Worm (Caenorhabditis elegans) whole organism, young adult: Measurements from ENCODE around the gene ZK856.11.
A peak's percentile ranks its signal among the peaks of the same experiment; 100 is the strongest.

ENCODE experiments used
- B0019.2 ChIP-seq: fragments of 200-800 bp; sonication (Bioruptor generic); conservative IDR thresholded peaks from 2 replicates; pipeline ENCODE4 v1.3.6; 2022; ENCODE audit warnings: missing genetic modification reagents, missing genetic modification characterization, missing compliant biosample characterization
- B0035.1 ChIP-seq: sonication (generic microtip); optimal IDR thresholded peaks from 2 replicates; lab custom pipeline; 2016; ENCODE audit warnings: missing genetic modification characterization, mild to moderate bottlenecking, missing compliant biosample characterization, missing genotype, missing genetic modification reagents
- B0336.3 ChIP-seq: fragments of 200-800 bp; sonication (Bioruptor generic); IDR thresholded peaks from 2 replicates; pipeline ENCODE4 v1.3.6; 2022; ENCODE audit warnings: missing genetic modification characterization, missing compliant biosample characterization
- F23B12.7 ChIP-seq: sonication (generic microtip); optimal IDR thresholded peaks from 2 replicates; lab custom pipeline; 2017; ENCODE audit warnings: missing genetic modification characterization, mild to moderate bottlenecking, missing compliant biosample characterization, antibody characterized with exemption, moderate library complexity; ENCODE audit not compliant: insufficient read depth
- F39B2.1 ChIP-seq: fragments of 200-800 bp; sonication (Bioruptor generic); IDR thresholded peaks from 2 replicates; pipeline ENCODE4 v1.3.6; 2022; ENCODE audit warnings: missing genetic modification reagents, missing genetic modification characterization, missing compliant biosample characterization
- K12H6.12 ChIP-seq: fragments of 200-800 bp; sonication (Bioruptor generic); optimal IDR thresholded peaks from 2 replicates; lab custom pipeline; 2018; ENCODE audit warnings: mild to moderate bottlenecking, missing genetic modification characterization, missing compliant biosample characterization
- Y67H2A.10 ChIP-seq: fragments of 200-800 bp; sonication (Bioruptor generic); conservative IDR thresholded peaks from 2 replicates; pipeline ENCODE4 v1.3.6; 2022; ENCODE audit warnings: missing genetic modification reagents, missing genetic modification characterization, missing compliant biosample characterization
- Y95B8A.8 ChIP-seq: fragments of 200-800 bp; sonication (Bioruptor generic); IDR thresholded peaks from 2 replicates; pipeline ENCODE4 v1.3.6; 2022; ENCODE audit warnings: missing genetic modification reagents, missing genetic modification characterization, missing compliant biosample characterization
- akir-1 ChIP-seq: fragments of 200-800 bp; sonication (Bioruptor generic); optimal IDR thresholded peaks from 2 replicates; lab custom pipeline; 2018; ENCODE audit warnings: mild to moderate bottlenecking, missing genetic modification characterization, moderate library complexity, missing compliant biosample characterization
- aptf-2 ChIP-seq: fragments of 200-800 bp; sonication (Bioruptor generic); conservative IDR thresholded peaks from 2 replicates; pipeline ENCODE4 v1.3.6; 2022; ENCODE audit warnings: missing genetic modification reagents, missing genetic modification characterization, missing compliant biosample characterization
- athp-1 ChIP-seq: sonication (generic microtip); optimal IDR thresholded peaks from 2 replicates; lab custom pipeline; 2017; ENCODE audit warnings: mild to moderate bottlenecking, missing genetic modification characterization, missing compliant biosample characterization
- attf-6 ChIP-seq: fragments of 200-800 bp; sonication (Bioruptor generic); IDR thresholded peaks from 2 replicates; pipeline ENCODE4 v1.3.6; 2022; ENCODE audit warnings: missing genetic modification reagents, missing genetic modification characterization, missing compliant biosample characterization
- bed-1 ChIP-seq: fragments of 200-800 bp; sonication (Bioruptor generic); IDR thresholded peaks from 2 replicates; pipeline ENCODE4 v1.3.6; 2022; ENCODE audit warnings: missing genetic modification reagents, missing genetic modification characterization, missing compliant biosample characterization
- ccch-3 ChIP-seq: fragments of 200-800 bp; sonication (Bioruptor generic); optimal IDR thresholded peaks from 2 replicates; lab custom pipeline; 2018; ENCODE audit warnings: mild to moderate bottlenecking, missing genetic modification characterization, missing compliant biosample characterization
- cebp-1 ChIP-seq, 2 experiments: fragments of 200-800 bp in 1 of 2; sonication (Bioruptor generic) in 1 of 2; sonication (generic microtip) in 1 of 2; IDR thresholded peaks in 1 of 2; optimal IDR thresholded peaks in 1 of 2; 2 replicates each; pipeline versions ENCODE4 v1.3.6 to Lab custom; 2017 to 2022; ENCODE audit warnings: missing compliant biosample characterization in 2 of 2, missing genetic modification characterization in 2 of 2, mild to moderate bottlenecking in 1 of 2, missing genetic modification reagents in 1 of 2, moderate library complexity in 1 of 2
- efl-1 ChIP-seq: fragments of 150-350 bp; optimal IDR thresholded peaks from 2 replicates; lab custom pipeline; 2014; ENCODE audit warnings: missing biosample characterization, missing genetic modification reagents, missing genetic modification characterization
- him-1 ChIP-seq: sonication (generic microtip); optimal IDR thresholded peaks from 2 replicates; lab custom pipeline; 2016; ENCODE audit warnings: missing genotype, missing genetic modification reagents, missing genetic modification characterization, missing compliant biosample characterization
- hlh-12 ChIP-seq: sonication (generic microtip); optimal IDR thresholded peaks from 2 replicates; lab custom pipeline; 2016; ENCODE audit warnings: missing genetic modification characterization, missing compliant biosample characterization
- hmg-1.2 ChIP-seq: fragments of 200-800 bp; sonication (Bioruptor generic); IDR thresholded peaks from 2 replicates; pipeline ENCODE4 v1.3.6; 2022; ENCODE audit warnings: missing genetic modification reagents, missing genetic modification characterization, missing compliant biosample characterization
- hmg-20 ChIP-seq: fragments of 200-800 bp; sonication (Bioruptor generic); IDR thresholded peaks from 2 replicates; pipeline ENCODE4 v1.3.6; 2022; ENCODE audit warnings: missing genetic modification reagents, missing genetic modification characterization, missing compliant biosample characterization
- let-607 ChIP-seq, 2 experiments: fragments of 200-800 bp in 1 of 2; sonication (Bioruptor generic) in 1 of 2; sonication (generic microtip) in 1 of 2; optimal IDR thresholded peaks; 2 replicates each; lab custom pipeline; 2016 to 2018; ENCODE audit warnings: mild to moderate bottlenecking in 2 of 2, missing compliant biosample characterization in 2 of 2, missing genetic modification characterization in 2 of 2, moderate library complexity in 2 of 2, missing genotype in 1 of 2
- lin-26 ChIP-seq: fragments of 200-800 bp; sonication (Bioruptor generic); IDR thresholded peaks from 2 replicates; pipeline ENCODE4 v1.3.6; 2022; ENCODE audit warnings: missing genetic modification reagents, missing genetic modification characterization, missing compliant biosample characterization
- lin-54 ChIP-seq: fragments of 200-800 bp; sonication (Bioruptor generic); optimal IDR thresholded peaks from 2 replicates; lab custom pipeline; 2018; ENCODE audit warnings: mild to moderate bottlenecking, missing genetic modification characterization, missing compliant biosample characterization
- lsl-1 ChIP-seq: fragments of 200-800 bp; sonication (Bioruptor generic); optimal IDR thresholded peaks from 2 replicates; lab custom pipeline; 2018; ENCODE audit warnings: mild to moderate bottlenecking, missing genetic modification characterization, moderate library complexity, missing compliant biosample characterization
- mcd-1 ChIP-seq: fragments of 200-800 bp; sonication (Bioruptor generic); IDR thresholded peaks from 2 replicates; pipeline ENCODE4 v1.3.6; 2022; ENCODE audit warnings: missing genetic modification reagents, missing genetic modification characterization, missing compliant biosample characterization
- mel-28 ChIP-seq: sonication (generic microtip); optimal IDR thresholded peaks from 2 replicates; lab custom pipeline; 2016; ENCODE audit warnings: borderline replicate concordance, mild to moderate bottlenecking, missing genetic modification characterization, missing compliant biosample characterization
- nhr-120 ChIP-seq: fragments of 200-800 bp; sonication (Bioruptor generic); IDR thresholded peaks from 2 replicates; pipeline ENCODE4 v1.3.6; 2022; ENCODE audit warnings: missing genetic modification characterization, missing compliant biosample characterization
- nhr-179 ChIP-seq: sonication (generic microtip); optimal IDR thresholded peaks from 2 replicates; lab custom pipeline; 2016; ENCODE audit warnings: mild to moderate bottlenecking, missing genetic modification characterization, missing compliant biosample characterization
- nhr-27 ChIP-seq: fragments of 200-800 bp; sonication (Bioruptor generic); optimal IDR thresholded peaks from 2 replicates; lab custom pipeline; 2018; ENCODE audit warnings: mild to moderate bottlenecking, missing genetic modification characterization, moderate library complexity, missing compliant biosample characterization
- nhr-80 ChIP-seq: sonication (generic microtip); optimal IDR thresholded peaks from 2 replicates; lab custom pipeline; 2016; ENCODE audit warnings: missing genetic modification characterization, missing compliant biosample characterization
- repo-1 ChIP-seq: sonication (generic microtip); optimal IDR thresholded peaks from 2 replicates; lab custom pipeline; 2017; ENCODE audit warnings: mild to moderate bottlenecking, missing genetic modification characterization, missing compliant biosample characterization
- snpc-1.3 ChIP-seq: sonication (generic microtip); optimal IDR thresholded peaks from 2 replicates; lab custom pipeline; 2017; ENCODE audit warnings: missing genetic modification characterization, mild to moderate bottlenecking, missing compliant biosample characterization, antibody characterized with exemption, moderate library complexity, missing genotype, missing genetic modification reagents; ENCODE audit not compliant: insufficient read depth
- snpc-4 ChIP-seq, 5 experiments: fragments of 150-350 bp in 1 of 5; sonication (generic microtip) in 4 of 5; optimal IDR thresholded peaks; 2 replicates each; lab custom pipeline; 2014 to 2018; ENCODE audit warnings: missing genetic modification characterization in 5 of 5, missing biosample characterization in 3 of 5, antibody characterized with exemption in 2 of 5, mild to moderate bottlenecking in 2 of 5, missing compliant biosample characterization in 2 of 5, missing genotype in 2 of 5, moderate library complexity in 2 of 5, missing genetic modification reagents in 1 of 5
- sptf-2 ChIP-seq: fragments of 200-800 bp; sonication (Bioruptor generic); optimal IDR thresholded peaks from 2 replicates; lab custom pipeline; 2018; ENCODE audit warnings: mild to moderate bottlenecking, missing genetic modification characterization, missing compliant biosample characterization
- tlf-1 ChIP-seq: fragments of 200-800 bp; sonication (Bioruptor generic); optimal IDR thresholded peaks from 2 replicates; lab custom pipeline; 2018; ENCODE audit warnings: mild to moderate bottlenecking, missing genetic modification characterization, missing compliant biosample characterization
- zfh-2 ChIP-seq: fragments of 200-800 bp; sonication (Bioruptor generic); conservative IDR thresholded peaks from 2 replicates; pipeline ENCODE4 v1.3.6; 2022; ENCODE audit warnings: missing genetic modification reagents, missing genetic modification characterization, missing compliant biosample characterization
- ztf-25 ChIP-seq: fragments of 200-800 bp; sonication (Bioruptor generic); IDR thresholded peaks from 2 replicates; pipeline ENCODE4 v1.3.6; 2022; ENCODE audit warnings: missing genetic modification reagents, missing genetic modification characterization, missing compliant biosample characterization

Gene ZK856.11

DNA sequence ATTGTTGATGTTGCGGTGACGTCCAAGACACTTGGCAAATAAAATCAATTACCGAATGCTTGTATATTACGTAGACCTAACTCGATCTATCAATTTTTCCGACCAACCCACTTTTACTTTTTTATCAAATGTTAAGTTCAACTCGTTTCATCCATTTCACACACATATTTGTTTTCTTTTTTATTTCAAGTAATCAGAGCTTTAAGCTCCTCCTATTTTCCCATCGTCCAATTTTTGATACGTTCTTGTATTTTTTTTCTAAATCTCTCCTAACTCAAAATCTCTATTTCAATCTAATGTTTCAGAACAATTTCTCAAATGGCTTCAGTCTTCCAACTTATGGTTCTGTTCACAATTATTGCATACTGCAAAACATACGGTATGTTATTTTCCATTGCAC lies 6.4 kb downstream of the ZK856.11 start, which contains the start of gene ZK856.6:
Gene ZK856.6, plus strand, starts transcription at position 301 of the 400 bp plus-strand sequence.
- TF ChIP-seq cebp-1 (GFP tag; IDR thresholded peaks at IDR 0.05; lab: Robert Waterston, UW) = no peak
- TF ChIP-seq cebp-1 (tag; optimal IDR thresholded peaks at IDR 0.05; lab: Kevin White, UChicago) = no peak
- no peak for TF ChIP-seq B0336.3 (GFP tag; lab: Robert Waterston, UW)
- TF ChIP-seq lsl-1 (GFP tag; lab: Kevin White, UChicago) = no peak
- TF ChIP-seq nhr-120 (GFP tag; lab: Robert Waterston, UW) = no peak
- no peak for TF ChIP-seq snpc-1.3

DNA sequence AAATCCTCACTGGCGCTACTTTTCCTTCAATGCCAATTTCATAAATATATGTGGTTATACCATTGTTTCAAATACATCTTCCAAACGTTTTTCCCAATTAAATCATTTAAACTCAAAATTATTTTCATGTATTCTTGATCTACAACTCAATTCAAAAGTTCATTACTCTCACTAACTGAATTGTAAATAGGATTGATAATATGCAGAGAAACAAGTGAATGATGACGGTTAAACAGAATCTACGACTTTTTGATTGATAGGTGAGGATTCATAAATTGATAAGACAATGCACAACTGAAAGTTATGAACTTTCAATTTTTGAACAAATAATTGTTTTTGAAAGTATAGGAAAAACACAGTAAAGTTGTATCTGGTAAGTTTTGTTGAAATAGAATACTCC lies 13.5 kb downstream of the ZK856.11 start:
- no peak for TF ChIP-seq repo-1
- TF ChIP-seq hmg-1.2 = no peak
- TF ChIP-seq aptf-2 (GFP tag; lab: Robert Waterston, UW) = no peak
- TF ChIP-seq zfh-2 (GFP tag; lab: Robert Waterston, UW) = no peak
- peak; percentile 23 for TF ChIP-seq nhr-80
- TF ChIP-seq nhr-27 (tag; lab: Kevin White, UChicago) = no peak
- no peak for TF ChIP-seq tlf-1 (GFP tag; lab: Kevin White, UChicago)
- TF ChIP-seq K12H6.12 (tag; lab: Kevin White, UChicago) = no peak

DNA sequence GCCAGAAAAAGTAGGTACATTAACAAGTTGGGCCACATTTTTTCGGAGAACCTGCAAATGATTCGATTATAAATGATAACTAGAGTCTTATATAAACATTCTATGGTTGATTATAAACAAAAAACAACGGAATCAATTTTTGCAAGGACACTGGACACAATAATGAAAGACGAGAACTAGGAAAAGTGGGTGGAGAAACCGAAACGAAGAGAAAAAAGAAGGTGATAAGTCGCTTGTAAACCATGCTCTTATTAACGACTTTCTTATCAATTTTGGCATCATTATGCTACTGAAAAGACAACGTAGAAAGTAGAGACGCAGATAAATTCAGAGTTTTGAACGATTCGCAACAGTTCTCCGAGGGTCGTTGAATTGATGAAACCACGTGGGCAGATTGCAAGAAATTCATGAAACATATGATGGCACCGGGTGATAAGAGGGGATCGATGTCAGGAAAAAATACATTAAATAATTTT lies 14.6 kb downstream of the ZK856.11 start, which contains the start of gene ZK856.5:
Gene ZK856.5, minus strand, starts transcription at position 51 of the 476 bp plus-strand sequence.
- TF ChIP-seq nhr-80 (peak; percentile 69), akir-1 (GFP tag; lab: Kevin White, UChicago) (no peak), bed-1 (GFP tag; lab: Robert Waterston, UW) (no peak), mel-28 (tag; lab: Kevin White, UChicago) (no peak), let-607 (tag; optimal IDR thresholded peaks at IDR 0.05; lab: Kevin White, UChicago) (peak in 1 of 2 experiments; percentile 16), Y95B8A.8 (GFP tag; lab: Robert Waterston, UW) (no peak)

DNA sequence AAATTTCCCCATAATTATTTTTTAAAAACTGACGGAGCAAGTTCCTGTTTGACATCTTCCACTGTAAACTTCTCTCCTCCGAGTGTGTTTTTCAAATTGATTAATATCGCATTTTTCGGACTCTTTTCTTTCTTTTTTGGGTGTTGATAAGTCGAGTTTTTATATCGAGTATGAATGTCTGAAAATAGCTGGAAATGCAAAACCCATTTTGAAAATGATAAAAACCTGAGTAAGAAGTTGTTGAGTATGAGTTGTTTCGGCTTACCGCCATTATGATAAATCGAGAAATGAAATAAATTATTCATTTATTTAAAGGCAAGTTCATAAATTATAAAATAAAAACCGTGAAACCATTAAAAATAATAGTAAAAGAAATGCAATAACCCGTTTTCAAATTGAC lies 19.0 kb downstream of the ZK856.11 start, which contains the start of gene ZK856.18:
Gene ZK856.18, minus strand, starts transcription at position 289 of the 400 bp plus-strand sequence.
- TF ChIP-seq efl-1 (GFP tag; lab: Kevin White, UChicago) (no peak), mcd-1 (GFP tag; lab: Robert Waterston, UW) (no peak)

DNA sequence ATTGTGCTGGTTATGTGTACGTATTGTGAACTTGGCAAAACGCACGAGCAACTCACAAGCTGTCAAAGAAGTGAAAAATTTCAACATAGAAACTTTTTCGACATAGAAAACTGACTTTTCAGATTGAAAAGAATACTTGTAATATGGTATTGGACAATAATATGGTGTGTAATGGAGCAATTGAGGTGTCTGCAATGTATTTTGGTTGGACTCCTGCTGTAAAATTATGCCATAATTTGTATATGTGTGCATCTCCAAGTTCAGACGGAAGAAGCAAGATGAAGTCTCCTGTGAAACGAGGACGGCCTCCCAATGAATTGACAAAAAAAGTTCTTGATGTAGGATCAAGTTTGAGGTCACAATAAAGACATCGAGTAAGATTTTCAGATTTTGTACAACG lies 20.9 kb downstream of the ZK856.11 start:
- TF ChIP-seq repo-1 = no peak
- no peak for TF ChIP-seq sptf-2
- TF ChIP-seq hmg-20 (GFP tag; lab: Robert Waterston, UW) = no peak
- no peak for TF ChIP-seq F23B12.7 (tag; lab: Kevin White, UChicago)

DNA sequence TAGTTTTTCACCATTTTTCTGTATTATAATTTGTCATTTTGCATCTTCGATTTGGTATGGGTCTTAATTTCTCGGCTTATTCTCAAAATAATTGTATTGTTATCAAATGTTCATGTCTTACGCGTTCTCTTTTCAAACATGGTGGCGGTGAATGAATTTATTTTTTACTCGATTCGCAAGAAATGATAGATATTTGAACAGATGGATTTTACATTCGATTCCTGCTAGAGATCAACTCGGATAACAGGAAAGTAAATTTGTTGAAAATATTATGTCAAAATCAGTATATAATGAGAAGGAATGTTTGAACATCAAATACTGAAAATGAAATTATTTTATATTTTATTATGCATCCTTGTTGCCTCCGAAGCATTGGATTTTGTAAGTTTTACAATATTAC lies 21.8 kb downstream of the ZK856.11 start, which contains the start of gene ZK856.4:
Gene ZK856.4, plus strand, starts transcription at position 301 of the 400 bp plus-strand sequence.
- TF ChIP-seq B0019.2 (GFP tag; lab: Robert Waterston, UW) = no peak
- no peak for TF ChIP-seq F39B2.1 (GFP tag; lab: Robert Waterston, UW)
- TF ChIP-seq him-1 = no peak
- no peak for TF ChIP-seq hlh-12 (tag; lab: Kevin White, UChicago)
- no peak for TF ChIP-seq lin-54 (GFP tag; lab: Kevin White, UChicago)
- no peak for TF ChIP-seq nhr-179 (tag; lab: Kevin White, UChicago)
- no peak for TF ChIP-seq B0035.1
- no peak for TF ChIP-seq athp-1
- no peak for TF ChIP-seq Y67H2A.10 (GFP tag; lab: Robert Waterston, UW)
- no peak for TF ChIP-seq ztf-25 (GFP tag; lab: Robert Waterston, UW)
- TF ChIP-seq lin-26 (GFP tag; lab: Robert Waterston, UW) = no peak
- no peak for TF ChIP-seq tlf-1 (GFP tag; lab: Kevin White, UChicago)
- TF ChIP-seq snpc-4 (GFP tag; optimal IDR thresholded peaks at IDR 0.05; lab: Kevin White, UChicago) = no peak
- TF ChIP-seq snpc-4 (tag; optimal IDR thresholded peaks at IDR 0.05; lab: Kevin White, UChicago) = no peak
- TF ChIP-seq ccch-3 (GFP tag; lab: Kevin White, UChicago) = no peak
- no peak for TF ChIP-seq attf-6 (GFP tag; lab: Robert Waterston, UW)
